Worm (Caenorhabditis elegans) whole organism, L1 larva: ENCODE data around the gene snu-66.

Experiments used
- ceh-88 ChIP-seq: fragments of 200-800 bp; sonication (Bioruptor generic); IDR thresholded peaks from 2 replicates; pipeline ENCODE4 v1.3.6; 2022; ENCODE audit warnings: missing genetic modification characterization, missing compliant biosample characterization
- ces-1 ChIP-seq: fragments of 150-350 bp; optimal IDR thresholded peaks from 2 replicates; lab custom pipeline; 2014; ENCODE audit warnings: missing biosample characterization, missing genetic modification reagents, missing genetic modification characterization
- egl-27 ChIP-seq, 2 experiments: fragments of 150-350 bp in 1 of 2; sonication (generic microtip); optimal IDR thresholded peaks; 3 replicates each; lab custom pipeline; 2017 to 2018; ENCODE audit warnings: missing biosample characterization in 2 of 2, missing genetic modification characterization in 2 of 2, missing genetic modification reagents in 2 of 2
- fkh-10 ChIP-seq: sonication (generic microtip); optimal IDR thresholded peaks from 2 replicates; lab custom pipeline; 2017; ENCODE audit warnings: missing biosample characterization, missing genetic modification reagents, missing genetic modification characterization
- irx-1 ChIP-seq: sonication (generic microtip); optimal IDR thresholded peaks from 2 replicates; lab custom pipeline; 2016; ENCODE audit warnings: missing genetic modification characterization, missing compliant biosample characterization
- lin-13 ChIP-seq: fragments of 150-350 bp; optimal IDR thresholded peaks from 2 replicates; lab custom pipeline; 2014; ENCODE audit warnings: missing biosample characterization, missing genetic modification reagents, missing genetic modification characterization
- lin-35 ChIP-seq, 2 experiments: fragments of 150-350 bp; optimal IDR thresholded peaks; 2 replicates each; lab custom pipeline; 2014; ENCODE audit warnings: missing biosample characterization in 2 of 2, missing genetic modification characterization in 2 of 2, missing genetic modification reagents in 2 of 2
- nhr-28 ChIP-seq: fragments of 150-350 bp; optimal IDR thresholded peaks from 2 replicates; lab custom pipeline; 2014; ENCODE audit warnings: missing biosample characterization, missing genetic modification characterization
- snpc-4 ChIP-seq: fragments of 150-350 bp; optimal IDR thresholded peaks from 2 replicates; lab custom pipeline; 2014; ENCODE audit warnings: missing biosample characterization, missing genetic modification characterization
- sox-4 ChIP-seq: sonication (generic microtip); optimal IDR thresholded peaks from 2 replicates; lab custom pipeline; 2016; ENCODE audit warnings: missing genetic modification characterization, missing compliant biosample characterization
- unc-86 ChIP-seq: sonication (generic microtip); optimal IDR thresholded peaks from 2 replicates; lab custom pipeline; 2016; ENCODE audit warnings: missing genetic modification characterization, missing compliant biosample characterization
- ztf-4 ChIP-seq: fragments of 150-350 bp; optimal IDR thresholded peaks from 2 replicates; lab custom pipeline; 2014; ENCODE audit warnings: missing biosample characterization, missing genetic modification characterization

DNA sequence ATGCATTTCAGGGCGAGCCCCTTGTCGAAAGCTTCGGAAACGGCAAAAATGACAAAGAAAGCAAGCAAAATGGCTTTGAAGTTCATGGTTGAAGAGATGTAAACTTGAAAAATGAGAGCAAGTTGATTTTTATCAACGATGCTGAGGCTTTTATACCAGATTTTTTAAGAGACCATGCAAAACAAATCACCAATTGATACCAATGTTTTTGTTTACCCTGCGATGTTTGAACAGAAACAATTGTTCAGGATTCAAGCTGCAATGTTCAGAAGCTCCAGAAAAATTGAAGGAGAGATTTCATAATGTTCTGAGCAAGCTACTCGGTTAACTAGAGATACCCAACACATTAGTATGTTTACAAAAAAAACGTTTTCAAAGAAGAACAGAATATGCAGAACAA lies 53.2 kb downstream of the snu-66 start, which contains the start of gene C54F6.15:
- no peak for TF ChIP-seq egl-27 (tag; optimal IDR thresholded peaks at IDR 0.05; lab: Kevin White, UChicago)
- no peak for TF ChIP-seq ceh-88 (GFP tag; lab: Robert Waterston, UW)
- TF ChIP-seq snpc-4 (tag; lab: Kevin White, UChicago) = no peak
- no peak for TF ChIP-seq lin-13 (GFP tag; lab: Kevin White, UChicago)
- TF ChIP-seq sox-4 = no peak
- no peak for TF ChIP-seq fkh-10 (GFP tag; lab: Kevin White, UChicago)
- TF ChIP-seq nhr-28 (tag; lab: Kevin White, UChicago) = no peak
- TF ChIP-seq ces-1 (GFP tag; lab: Kevin White, UChicago) = no peak
- no peak for TF ChIP-seq ztf-4 (tag; lab: Kevin White, UChicago)
- no peak for TF ChIP-seq irx-1
- no peak for TF ChIP-seq unc-86 (tag; lab: Kevin White, UChicago)
- no peak for TF ChIP-seq lin-35 (GFP tag; optimal IDR thresholded peaks at IDR 0.05; lab: Kevin White, UChicago)
